Fruit fly (Drosophila melanogaster) whole organism, wandering third instar larva: ENCODE data around the gene CG15765.

Source experiments
- Abd-B ChIP-seq: fragments of >200 bp; optimal IDR thresholded peaks from 2 replicates; lab custom pipeline; 2017; ENCODE audit warnings: missing biosample characterization, missing genetic modification characterization
- CG9705 ChIP-seq: fragments of 200-800 bp; sonication (Bioruptor generic); optimal IDR thresholded peaks from 2 replicates; lab custom pipeline; 2018; ENCODE audit warnings: missing biosample characterization, mild to moderate bottlenecking, missing genetic modification characterization
- CrebA ChIP-seq: fragments of 200-800 bp; sonication (Bioruptor generic); optimal IDR thresholded peaks from 2 replicates; lab custom pipeline; 2016; ENCODE audit warnings: missing biosample characterization, mild to moderate bottlenecking, missing genetic modification characterization, borderline replicate concordance
- HLH106 ChIP-seq: fragments of 200-800 bp; optimal IDR thresholded peaks from 3 replicates; lab custom pipeline; 2019; ENCODE audit warnings: missing biosample characterization, mild to moderate bottlenecking, missing genetic modification characterization, moderate library complexity
- Hnf4 ChIP-seq: fragments of 200-800 bp; sonication (Bioruptor generic); optimal IDR thresholded peaks from 2 replicates; lab custom pipeline; 2016; ENCODE audit warnings: missing biosample characterization, mild to moderate bottlenecking, missing genetic modification characterization
- Hr78 ChIP-seq: fragments of >200 bp; optimal IDR thresholded peaks from 2 replicates; lab custom pipeline; 2017; ENCODE audit warnings: missing biosample characterization, missing genetic modification characterization
- Hr83 ChIP-seq: fragments of 200-300 bp; sonication (Bioruptor generic); optimal IDR thresholded peaks from 2 replicates; lab custom pipeline; 2016; ENCODE audit warnings: missing biosample characterization, mild to moderate bottlenecking, missing genetic modification characterization, moderate library complexity; ENCODE audit not compliant: poor library complexity, severe bottlenecking
- Jra ChIP-seq: sonication (Bioruptor generic); optimal IDR thresholded peaks from 2 replicates; lab custom pipeline; 2016; ENCODE audit warnings: missing biosample characterization, missing genetic modification characterization
- Mio ChIP-seq: sonication (Bioruptor generic); optimal IDR thresholded peaks from 2 replicates; lab custom pipeline; 2016; ENCODE audit warnings: missing biosample characterization, missing genetic modification characterization
- Myc ChIP-seq: fragments of >200 bp; optimal IDR thresholded peaks from 2 replicates; lab custom pipeline; 2017
- N ChIP-seq: fragments of >200 bp; optimal IDR thresholded peaks from 2 replicates; lab custom pipeline; 2018; ENCODE audit warnings: missing biosample characterization, missing external identifiers, missing genetic modification characterization
- OdsH ChIP-seq: fragments of 200-800 bp; sonication (Bioruptor generic); optimal IDR thresholded peaks from 2 replicates; lab custom pipeline; 2016; ENCODE audit warnings: missing biosample characterization, mild to moderate bottlenecking, missing genetic modification characterization
- Rel ChIP-seq, 2 experiments: fragments of 200-800 bp; sonication (Bioruptor generic) in 1 of 2; optimal IDR thresholded peaks; 2 replicates in 1 of 2; 3 replicates in 1 of 2; lab custom pipeline; 2016 to 2019; ENCODE audit warnings: mild to moderate bottlenecking in 2 of 2, missing biosample characterization in 2 of 2, missing genetic modification characterization in 2 of 2, moderate library complexity in 1 of 2
- Vsx2 ChIP-seq: fragments of 200-300, 225-300 bp; sonication (Bioruptor generic); optimal IDR thresholded peaks from 2 replicates; lab custom pipeline; 2018; ENCODE audit warnings: missing biosample characterization, missing genetic modification characterization; ENCODE audit not compliant: partially characterized antibody
- br ChIP-seq: fragments of 200-800 bp; sonication (Bioruptor generic); optimal IDR thresholded peaks from 2 replicates; lab custom pipeline; 2016; ENCODE audit warnings: missing biosample characterization, missing genetic modification characterization
- dl ChIP-seq, 2 experiments: fragments of 175-275, 200-275 bp in 1 of 2; fragments of 200-275 bp in 1 of 2; sonication (Bioruptor generic); optimal IDR thresholded peaks; lab custom pipeline; 2018; ENCODE audit warnings: mild to moderate bottlenecking in 2 of 2, missing biosample characterization in 2 of 2, missing genetic modification characterization in 2 of 2, moderate library complexity in 2 of 2; ENCODE audit not compliant: partially characterized antibody in 2 of 2, insufficient read depth in 1 of 2
- dmrt93B ChIP-seq: fragments of 200-800 bp; sonication (Bioruptor generic); optimal IDR thresholded peaks from 2 replicates; lab custom pipeline; 2018; ENCODE audit warnings: missing biosample characterization, mild to moderate bottlenecking, missing genetic modification characterization
- dsf ChIP-seq: sonication (Bioruptor generic); optimal IDR thresholded peaks from 2 replicates; lab custom pipeline; 2016; ENCODE audit warnings: missing biosample characterization, missing genetic modification characterization, borderline replicate concordance
- ey ChIP-seq: fragments of 200-800 bp; sonication (Bioruptor generic); optimal IDR thresholded peaks from 2 replicates; lab custom pipeline; 2016; ENCODE audit warnings: missing biosample characterization, missing genetic modification characterization
- foxo ChIP-seq, 2 experiments: fragments of 200-800 bp; sonication (Bioruptor generic); optimal IDR thresholded peaks; 2 replicates in 1 of 2; 3 replicates in 1 of 2; lab custom pipeline; 2016 to 2017; ENCODE audit warnings: missing biosample characterization in 2 of 2, missing genetic modification characterization in 2 of 2
- fru ChIP-seq: fragments of 200-800 bp; sonication (Bioruptor generic); optimal IDR thresholded peaks from 3 replicates; lab custom pipeline; 2016; ENCODE audit warnings: missing biosample characterization, mild to moderate bottlenecking, missing genetic modification characterization
- h ChIP-seq: fragments of 200-800 bp; sonication (Bioruptor generic); optimal IDR thresholded peaks from 3 replicates; lab custom pipeline; 2016; ENCODE audit warnings: missing biosample characterization, mild to moderate bottlenecking, missing genetic modification characterization
- jim ChIP-seq: fragments of 175-275, 200-325 bp; sonication (Bioruptor generic); optimal IDR thresholded peaks from 2 replicates; lab custom pipeline; 2016; ENCODE audit warnings: missing biosample characterization, mild to moderate bottlenecking, missing genetic modification characterization
- lola ChIP-seq: fragments of >200 bp; optimal IDR thresholded peaks from 2 replicates; lab custom pipeline; 2017; ENCODE audit warnings: missing biosample characterization, missing genetic modification characterization
- pan ChIP-seq: fragments of >200 bp; optimal IDR thresholded peaks from 2 replicates; lab custom pipeline; 2017
- psq ChIP-seq: fragments of 200-800 bp; sonication (Bioruptor generic); optimal IDR thresholded peaks from 3 replicates; lab custom pipeline; 2017; ENCODE audit warnings: missing biosample characterization, mild to moderate bottlenecking, missing genetic modification characterization, moderate library complexity
- rgr ChIP-seq: fragments of 200-800 bp; sonication (Bioruptor generic); optimal IDR thresholded peaks from 3 replicates; lab custom pipeline; 2016; ENCODE audit warnings: missing biosample characterization, mild to moderate bottlenecking, missing genetic modification characterization
- sage ChIP-seq: fragments of 200-800 bp; sonication (Bioruptor generic); optimal IDR thresholded peaks from 2 replicates; lab custom pipeline; 2016; ENCODE audit warnings: missing biosample characterization, mild to moderate bottlenecking, missing genetic modification characterization
- sv ChIP-seq: fragments of 200-800 bp; sonication (Bioruptor generic); optimal IDR thresholded peaks from 3 replicates; lab custom pipeline; 2016; ENCODE audit warnings: missing biosample characterization, missing genetic modification characterization
- tai ChIP-seq: sonication (Bioruptor generic); optimal IDR thresholded peaks from 2 replicates; lab custom pipeline; 2016; ENCODE audit warnings: missing biosample characterization, missing genetic modification characterization
- usp ChIP-seq: fragments of >200 bp; optimal IDR thresholded peaks from 2 replicates; lab custom pipeline; 2017; ENCODE audit warnings: missing biosample characterization, missing genetic modification characterization
- woc ChIP-seq: sonication (Bioruptor generic); optimal IDR thresholded peaks from 2 replicates; lab custom pipeline; 2016; ENCODE audit warnings: missing biosample characterization, mild to moderate bottlenecking, missing genetic modification characterization

The CG15765 gene

dm6 chrX:5883394-5883793, 65.0 kb downstream of the CG15765 start:
- TF ChIP-seq Hnf4 (GFP tag; lab: Kevin White, UChicago) (peak; percentile 54), N (GFP tag; lab: Kevin White, UChicago) (no peak), br (GFP tag; lab: Kevin White, UChicago) (peak; percentile 18), rgr (GFP tag; lab: Kevin White, UChicago) (peak; percentile 50), Myc (lab: Kevin White, UChicago) (peak; percentile 86), fru (peak; percentile 41), foxo (GFP tag; optimal IDR thresholded peaks at IDR 0.05; lab: Kevin White, UChicago) (peak in 1 of 2 experiments; percentile 57), sage (GFP tag; lab: Kevin White, UChicago) (no peak), ey (GFP tag; lab: Kevin White, UChicago) (no peak), pan (no peak), lola (GFP tag; lab: Kevin White, UChicago) (no peak), psq (GFP tag; lab: Kevin White, UChicago) (no peak), HLH106 (tag; lab: Kevin White, UChicago) (peak; percentile 43), Rel (GFP tag; optimal IDR thresholded peaks at IDR 0.05; lab: Kevin White, UChicago) (no peak), Rel (tag; optimal IDR thresholded peaks at IDR 0.05; lab: Kevin White, UChicago) (peak; percentile 37), h (GFP tag; lab: Kevin White, UChicago) (peak; percentile 54), Vsx2 (GFP tag; lab: Kevin White, UChicago) (no peak), sv (GFP tag; lab: Kevin White, UChicago) (peak; percentile 2)

- TF ChIP-seq N (GFP tag; lab: Kevin White, UChicago) (no peak), usp (GFP tag; lab: Kevin White, UChicago) (no peak), dmrt93B (GFP tag; lab: Kevin White, UChicago) (no peak), jim (GFP tag; lab: Kevin White, UChicago) (no peak), CG9705 (GFP tag; lab: Kevin White, UChicago) (no peak), Hr83 (GFP tag; lab: Kevin White, UChicago) (no peak), Vsx2 (GFP tag; lab: Kevin White, UChicago) (no peak), Mio (GFP tag; lab: Kevin White, UChicago) (no peak), Rel (GFP tag; optimal IDR thresholded peaks at IDR 0.05; lab: Kevin White, UChicago) (no peak), Rel (tag; optimal IDR thresholded peaks at IDR 0.05; lab: Kevin White, UChicago) (no peak), Hr78 (GFP tag; lab: Kevin White, UChicago) (no peak), woc (GFP tag; lab: Kevin White, UChicago) (no peak), dsf (GFP tag; lab: Kevin White, UChicago) (no peak)
Observed at dm6 chrX:5884294-5884693, 65.9 kb downstream of the CG15765 start.

- no peak for TF ChIP-seq Hr78 (GFP tag; lab: Kevin White, UChicago)
- no peak for TF ChIP-seq CrebA
- no peak for TF ChIP-seq Jra (GFP tag; lab: Kevin White, UChicago)
- no peak for TF ChIP-seq sage (GFP tag; lab: Kevin White, UChicago)
- TF ChIP-seq rgr (GFP tag; lab: Kevin White, UChicago): no peak
- TF ChIP-seq br (GFP tag; lab: Kevin White, UChicago): no peak
- TF ChIP-seq dsf (GFP tag; lab: Kevin White, UChicago): no peak
- TF ChIP-seq dl (GFP tag; optimal IDR thresholded peaks at IDR 0.05; lab: Kevin White, UChicago; ENCODE audit: insufficient read depth in 1 of 2, partially characterized antibody in 2 of 2): no peak
- TF ChIP-seq tai (GFP tag; lab: Kevin White, UChicago): no peak
- TF ChIP-seq CG9705 (GFP tag; lab: Kevin White, UChicago): no peak
- TF ChIP-seq Vsx2 (GFP tag; lab: Kevin White, UChicago): no peak
- TF ChIP-seq OdsH: no peak
Observed at dm6 chrX:5884887-5885286, 66.5 kb downstream of the CG15765 start.

- TF ChIP-seq dsf (GFP tag; lab: Kevin White, UChicago) (no peak), Hr83 (GFP tag; lab: Kevin White, UChicago) (no peak), Hnf4 (GFP tag; lab: Kevin White, UChicago) (no peak), Abd-B (GFP tag; lab: Kevin White, UChicago) (no peak), Jra (GFP tag; lab: Kevin White, UChicago) (no peak), psq (GFP tag; lab: Kevin White, UChicago) (no peak)
Observed at dm6 chrX:5885521-5885920, 67.2 kb downstream of the CG15765 start.
